Fruit fly (Drosophila melanogaster): ENCODE data around the gene Nup98-96.

The Nup98-96 gene

DNA sequence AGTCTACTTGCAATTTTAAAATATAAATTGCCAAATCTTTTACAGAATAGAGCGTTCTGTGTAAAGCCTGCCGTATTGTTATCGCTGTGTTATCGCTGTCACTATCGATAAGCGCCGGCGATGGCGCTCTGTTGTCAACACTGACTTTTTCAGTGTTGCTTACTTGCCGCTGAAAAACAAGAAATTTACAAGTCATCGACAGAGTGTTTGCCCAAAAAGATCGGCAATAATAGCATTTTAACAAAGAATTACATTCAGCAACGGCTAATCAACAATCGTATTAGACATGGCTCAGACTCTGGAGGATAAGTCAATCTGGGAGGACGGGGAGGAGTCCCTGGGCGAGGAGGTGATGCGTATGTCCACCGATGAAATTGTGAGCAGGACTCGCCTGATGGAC is 28.7 kb downstream of the Nup98-96 start, which contains the start of the genes RanBP3 and Rpt5:
RanBP3 (minus strand) TSS at position 107 of the 400 bp plus-strand sequence.
Rpt5 (plus strand) TSS at position 149 of the 400 bp plus-strand sequence.
- TF ChIP-seq CG15710 (tag; optimal IDR thresholded peaks at IDR 0.05) = peak; percentile 39
- TF ChIP-seq CG32121 (GFP tag; IDR thresholded peaks at IDR 0.05) = peak; percentile 20; the same call in 1 of the 2 replicates
- TF ChIP-seq CG17806 (tag; optimal IDR thresholded peaks at IDR 0.05) = peak; percentile 6
- TF ChIP-seq Snoo (tag; optimal IDR thresholded peaks at IDR 0.05) = peak; percentile 40
- no peak for TF ChIP-seq CG8301 (tag; optimal IDR thresholded peaks at IDR 0.05)
- peak; percentile 28; the same call in 1 of the 3 replicates for TF ChIP-seq fd96Ca (GFP tag; IDR thresholded peaks at IDR 0.05)
- TF ChIP-seq gl (tag; optimal IDR thresholded peaks at IDR 0.05) = no peak
- peak; percentile 58 for TF ChIP-seq Ets98B (GFP tag; IDR thresholded peaks at IDR 0.05)
- no peak for TF ChIP-seq CG13204 (GFP tag; optimal IDR thresholded peaks at IDR 0.05)
- TF ChIP-seq CG34367 (tag; optimal IDR thresholded peaks at IDR 0.05) = no peak
- peak; percentile 29; the same call in 1 of the 3 replicates for TF ChIP-seq CG4496 (GFP tag; IDR thresholded peaks at IDR 0.05)
- TF ChIP-seq CG9948 (tag; optimal IDR thresholded peaks at IDR 0.05) = no peak
- no peak for TF ChIP-seq CG10348 (GFP tag; IDR thresholded peaks at IDR 0.05)
- peak; percentile 6 for TF ChIP-seq EcR (GFP tag; optimal IDR thresholded peaks at IDR 0.05)

DNA sequence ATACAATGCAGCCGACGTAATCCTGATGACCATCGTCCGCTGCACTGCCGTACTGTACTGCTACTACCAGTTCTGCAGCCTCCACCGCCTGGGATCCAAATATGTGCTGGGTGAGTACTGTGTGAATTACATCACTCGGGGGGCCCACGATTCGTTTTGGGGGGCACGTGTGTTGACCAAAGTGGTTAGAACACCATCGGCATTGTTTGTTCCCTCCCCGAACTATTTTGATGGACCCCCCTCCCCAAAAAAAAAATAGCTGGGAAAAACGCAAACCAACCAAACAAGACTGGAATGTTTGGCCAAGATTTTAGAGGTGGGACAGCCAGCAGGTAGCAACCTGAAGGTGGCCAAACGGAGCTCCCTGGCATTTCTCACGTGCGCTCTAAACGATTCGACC is 34.0 kb downstream of the Nup98-96 start:
- TF ChIP-seq Snoo (tag; optimal IDR thresholded peaks at IDR 0.05) (no peak), D1 (tag; optimal IDR thresholded peaks at IDR 0.05) (no peak), Pif1B (GFP tag; optimal IDR thresholded peaks at IDR 0.05) (no peak), CG17806 (tag; optimal IDR thresholded peaks at IDR 0.05) (no peak), Pif1A (GFP tag; optimal IDR thresholded peaks at IDR 0.05) (no peak), CG13204 (GFP tag; optimal IDR thresholded peaks at IDR 0.05) (no peak), EcR (GFP tag; optimal IDR thresholded peaks at IDR 0.05) (no peak), CG34367 (tag; optimal IDR thresholded peaks at IDR 0.05) (no peak)

DNA sequence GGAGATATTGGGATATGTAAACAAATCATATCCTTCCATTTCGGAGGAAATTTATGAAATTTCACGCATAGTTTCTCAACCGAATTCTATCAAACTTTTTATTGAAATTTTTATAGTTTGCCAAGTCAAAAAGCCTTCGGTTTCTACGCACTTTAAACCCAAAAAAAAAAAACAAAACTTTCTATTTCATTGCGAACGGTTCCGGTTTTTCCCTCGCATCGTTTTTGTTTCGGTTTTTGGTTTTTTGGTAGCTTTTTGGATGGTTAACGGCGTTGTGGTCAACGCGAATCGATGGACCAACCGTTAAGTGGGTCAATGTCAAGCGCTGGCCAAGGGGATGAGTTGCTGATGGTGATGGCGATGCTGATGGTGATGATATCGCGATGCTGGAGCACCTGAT is 40.5 kb downstream of the Nup98-96 start:
- no peak for TF ChIP-seq CG8159 (tag; optimal IDR thresholded peaks at IDR 0.05)
- TF ChIP-seq CG10348 (GFP tag; IDR thresholded peaks at IDR 0.05) = no peak
- TF ChIP-seq Pif1A (GFP tag; optimal IDR thresholded peaks at IDR 0.05) = no peak
- TF ChIP-seq fd96Ca (GFP tag; IDR thresholded peaks at IDR 0.05) = no peak
- TF ChIP-seq CG34367 (tag; optimal IDR thresholded peaks at IDR 0.05) = no peak

DNA sequence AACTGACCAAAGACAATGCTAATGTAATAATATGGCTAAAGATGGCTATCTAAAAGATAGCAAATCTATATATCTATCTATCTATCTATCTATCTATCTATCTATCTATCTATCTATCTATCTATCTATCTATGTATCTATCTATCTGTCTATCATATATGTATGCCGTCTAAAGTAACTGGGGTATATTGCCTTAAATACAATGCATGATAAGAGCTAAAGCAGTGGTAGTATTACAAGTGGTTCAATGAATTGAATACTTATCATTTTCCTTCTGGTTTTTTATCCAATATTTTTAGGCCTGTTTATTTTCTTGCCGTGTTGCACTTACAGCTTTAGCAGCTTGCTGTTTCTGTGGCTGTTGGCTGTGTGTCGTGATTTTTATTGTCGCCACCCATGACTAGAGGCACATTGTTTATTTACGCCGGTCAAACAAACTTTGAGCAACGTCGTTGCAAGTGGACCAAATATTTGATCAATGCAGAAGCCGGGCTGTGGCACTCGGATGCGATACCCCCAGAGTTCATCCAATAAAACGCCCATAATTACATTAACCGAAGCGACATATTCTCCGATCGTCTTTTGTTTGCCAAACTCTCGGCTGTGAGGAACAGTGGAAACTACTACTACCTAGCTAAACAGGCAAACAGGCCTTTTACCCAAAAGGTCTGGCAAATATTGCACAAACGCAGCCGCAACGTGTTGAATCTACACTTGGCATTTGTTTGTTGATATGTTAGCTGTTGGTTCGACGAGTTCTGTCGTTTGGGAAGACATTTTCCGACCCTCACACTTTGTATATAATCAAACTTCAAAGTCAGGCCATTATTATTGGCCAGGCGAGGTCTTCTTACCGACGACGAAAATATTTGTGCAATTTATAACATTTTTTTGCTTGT is 43.5 kb downstream of the Nup98-96 start:
- TF ChIP-seq EcR (GFP tag; optimal IDR thresholded peaks at IDR 0.05) = no peak
- TF ChIP-seq CG13204 (GFP tag; optimal IDR thresholded peaks at IDR 0.05) = no peak
- TF ChIP-seq CG15710 (tag; optimal IDR thresholded peaks at IDR 0.05) = peak; percentile 45
- TF ChIP-seq CG8159 (tag; optimal IDR thresholded peaks at IDR 0.05) = peak; percentile 42
- TF ChIP-seq Pif1A (GFP tag; optimal IDR thresholded peaks at IDR 0.05) = peak; percentile 51
- no peak for TF ChIP-seq CG12605 (GFP tag; IDR thresholded peaks at IDR 0.05)
- no peak for TF ChIP-seq rn (GFP tag; IDR thresholded peaks at IDR 0.05)
- no peak for TF ChIP-seq CG10348 (GFP tag; IDR thresholded peaks at IDR 0.05)
- TF ChIP-seq CG9948 (tag; optimal IDR thresholded peaks at IDR 0.05) = peak; percentile 20
- no peak for TF ChIP-seq CG32121 (GFP tag; IDR thresholded peaks at IDR 0.05)
- no peak for TF ChIP-seq CG4496 (GFP tag; IDR thresholded peaks at IDR 0.05)
- no peak for TF ChIP-seq Snoo (tag; optimal IDR thresholded peaks at IDR 0.05)
- TF ChIP-seq fd96Ca (GFP tag; IDR thresholded peaks at IDR 0.05) = no peak
- peak; percentile 18 for TF ChIP-seq CG17806 (tag; optimal IDR thresholded peaks at IDR 0.05)
- peak; percentile 17 for TF ChIP-seq CG34367 (tag; optimal IDR thresholded peaks at IDR 0.05)
- TF ChIP-seq CG14655 (GFP tag; optimal IDR thresholded peaks at IDR 0.05) = peak; percentile 66
- no peak for TF ChIP-seq Ets98B (GFP tag; IDR thresholded peaks at IDR 0.05)
- no peak for TF ChIP-seq D1 (tag; optimal IDR thresholded peaks at IDR 0.05)
- TF ChIP-seq gl (tag; optimal IDR thresholded peaks at IDR 0.05) = no peak
- TF ChIP-seq Pif1B (GFP tag; optimal IDR thresholded peaks at IDR 0.05) = no peak
- peak; percentile 65 for TF ChIP-seq CG8301 (tag; optimal IDR thresholded peaks at IDR 0.05)

DNA sequence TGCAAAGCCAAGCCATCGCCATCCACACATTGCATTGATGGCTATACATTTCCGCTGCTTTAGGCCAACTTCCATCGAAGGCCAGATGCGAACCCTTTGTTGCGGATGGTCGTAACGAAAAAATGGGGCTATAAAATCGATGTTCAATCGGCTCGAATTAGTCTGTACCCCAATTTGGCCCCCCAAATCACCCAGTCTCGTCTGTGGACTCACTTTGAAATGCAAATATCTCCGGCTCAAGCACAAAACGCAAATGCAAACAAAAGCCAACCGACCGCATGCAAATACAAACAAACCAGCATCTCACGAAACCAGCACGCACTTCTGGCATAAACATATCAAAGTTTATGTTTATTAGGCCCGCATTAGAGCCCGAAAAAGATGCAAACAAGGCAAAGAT is 45.1 kb downstream of the Nup98-96 start:
- TF ChIP-seq CG12605 (GFP tag; IDR thresholded peaks at IDR 0.05) (no peak), CG13204 (GFP tag; optimal IDR thresholded peaks at IDR 0.05) (no peak), Ets98B (GFP tag; IDR thresholded peaks at IDR 0.05) (no peak)

DNA sequence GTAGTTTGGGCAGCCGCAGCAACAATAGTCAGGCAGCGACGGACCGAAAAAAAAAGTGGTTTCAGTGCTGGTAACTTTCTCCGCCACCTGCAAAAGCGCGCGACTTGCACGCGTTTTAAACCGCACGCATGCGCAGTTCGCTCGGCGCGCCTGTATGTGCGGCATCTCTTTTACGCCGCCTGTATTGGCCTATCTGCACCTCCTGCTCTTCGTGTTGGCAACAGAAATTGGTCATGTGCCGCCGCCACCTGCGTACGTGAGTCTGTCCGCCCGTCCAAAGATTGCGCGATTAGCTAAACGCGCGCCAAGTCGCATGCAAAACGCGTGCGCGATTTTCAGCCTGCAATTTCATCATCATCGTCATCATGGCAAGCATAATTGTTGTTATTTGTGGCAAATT is 45.8 kb downstream of the Nup98-96 start:
- TF ChIP-seq fd96Ca (GFP tag; IDR thresholded peaks at IDR 0.05) (0 out of 3 replicates have a peak, but pooled peaks have one; percentile 24), CG10348 (GFP tag; IDR thresholded peaks at IDR 0.05) (no peak)
